Worm (Caenorhabditis elegans) whole organism, late embryonic: ENCODE data around the gene bus-18.

Source experiments
- hlh-30 ChIP-seq: sonication (generic microtip); optimal IDR thresholded peaks from 2 replicates; lab custom pipeline; 2017; ENCODE audit warnings: antibody characterized with exemption, missing genetic modification characterization, missing compliant biosample characterization; ENCODE audit not compliant: insufficient read depth
- hlh-6 ChIP-seq: sonication (generic microtip); optimal IDR thresholded peaks from 2 replicates; lab custom pipeline; 2016; ENCODE audit warnings: missing genotype, missing genetic modification characterization, missing compliant biosample characterization
- nhr-232 ChIP-seq: sonication (generic microtip); optimal IDR thresholded peaks from 2 replicates; lab custom pipeline; 2016; ENCODE audit warnings: missing genetic modification characterization, missing compliant biosample characterization
- npax-4 ChIP-seq: sonication (generic microtip); optimal IDR thresholded peaks from 2 replicates; lab custom pipeline; 2016; ENCODE audit warnings: missing genetic modification characterization, missing compliant biosample characterization
- pha-4 ChIP-seq: fragments of 150-350 bp; optimal IDR thresholded peaks from 2 replicates; lab custom pipeline; 2018; ENCODE audit warnings: missing biosample characterization, missing genetic modification reagents, missing genetic modification characterization
- pqm-1 ChIP-seq: sonication (generic microtip); optimal IDR thresholded peaks from 2 replicates; lab custom pipeline; 2016; ENCODE audit warnings: missing genetic modification characterization, missing compliant biosample characterization
- sdc-2 ChIP-seq: sonication (generic microtip); optimal IDR thresholded peaks from 2 replicates; lab custom pipeline; 2016; ENCODE audit warnings: missing genotype, missing genetic modification characterization, missing compliant biosample characterization
- unc-55 ChIP-seq: sonication (generic microtip); optimal IDR thresholded peaks from 2 replicates; lab custom pipeline; 2017; ENCODE audit warnings: missing biosample characterization, missing genetic modification reagents, missing genetic modification characterization

DNA sequence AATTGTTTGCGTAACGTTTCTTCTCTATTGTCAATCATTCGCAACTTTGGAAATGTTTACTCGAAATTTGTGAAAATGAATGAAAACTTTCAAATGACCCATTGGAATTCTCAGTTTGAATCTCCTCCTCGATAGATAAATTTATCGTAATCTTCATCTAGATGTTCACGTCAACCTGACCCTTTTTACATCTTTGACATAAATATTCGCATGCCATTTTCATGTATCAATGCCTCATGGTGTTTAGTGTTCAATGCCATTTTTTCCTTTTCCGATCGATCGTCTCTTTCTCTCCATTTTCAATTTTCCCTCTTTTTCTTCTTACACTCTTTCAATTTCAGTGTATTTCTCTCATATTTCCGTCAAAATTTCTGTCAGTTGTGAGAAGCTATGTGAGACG is 5.8 kb downstream of the bus-18 start:
- TF ChIP-seq unc-55 = no peak
- TF ChIP-seq npax-4 (tag; lab: Kevin White, UChicago) = no peak
- TF ChIP-seq hlh-30 = no peak
- TF ChIP-seq nhr-232 (tag; lab: Kevin White, UChicago) = no peak
- no peak for TF ChIP-seq pqm-1 (tag; lab: Kevin White, UChicago)
- no peak for TF ChIP-seq hlh-6
- TF ChIP-seq pha-4 (tag; lab: Kevin White, UChicago) = no peak
- TF ChIP-seq sdc-2 (tag; lab: Kevin White, UChicago) = no peak
